Worm (Caenorhabditis elegans) whole organism, young adult: ENCODE measurements around the gene citk-1.

Source experiments
- B0019.2 ChIP-seq: fragments of 200-800 bp; sonication (Bioruptor generic); conservative IDR thresholded peaks from 2 replicates; pipeline ENCODE4 v1.3.6; 2022; ENCODE audit warnings: missing genetic modification reagents, missing genetic modification characterization, missing compliant biosample characterization
- B0261.1 ChIP-seq: sonication (generic microtip); optimal IDR thresholded peaks from 2 replicates; lab custom pipeline; 2016; ENCODE audit warnings: mild to moderate bottlenecking, missing genetic modification characterization, moderate library complexity, missing compliant biosample characterization
- B0336.3 ChIP-seq: fragments of 200-800 bp; sonication (Bioruptor generic); IDR thresholded peaks from 2 replicates; pipeline ENCODE4 v1.3.6; 2022; ENCODE audit warnings: missing genetic modification characterization, missing compliant biosample characterization
- D2030.7 ChIP-seq: fragments of 200-800 bp; sonication (Bioruptor generic); IDR thresholded peaks from 2 replicates; pipeline ENCODE4 v1.3.6; 2022; ENCODE audit warnings: missing genetic modification reagents, missing genetic modification characterization, missing compliant biosample characterization
- F33H1.4 ChIP-seq: fragments of 200-800 bp; sonication (Bioruptor generic); IDR thresholded peaks from 2 replicates; pipeline ENCODE4 v1.3.6; 2022; ENCODE audit warnings: missing genetic modification reagents, missing genetic modification characterization, missing compliant biosample characterization
- F49E8.2 ChIP-seq: sonication (generic microtip); optimal IDR thresholded peaks from 3 replicates; lab custom pipeline; 2017; ENCODE audit warnings: missing genetic modification characterization, mild to moderate bottlenecking, missing compliant biosample characterization, antibody characterized with exemption, moderate library complexity; ENCODE audit not compliant: insufficient read depth
- F52B5.7 ChIP-seq: sonication (generic microtip); optimal IDR thresholded peaks from 2 replicates; lab custom pipeline; 2016; ENCODE audit warnings: mild to moderate bottlenecking, missing genetic modification characterization, missing compliant biosample characterization
- Y79H2A.3 ChIP-seq: fragments of 200-800 bp; sonication (Bioruptor generic); conservative IDR thresholded peaks from 2 replicates; pipeline ENCODE4 v1.3.6; 2022; ENCODE audit warnings: missing genetic modification reagents, missing genetic modification characterization, missing compliant biosample characterization
- akir-1 ChIP-seq: fragments of 200-800 bp; sonication (Bioruptor generic); optimal IDR thresholded peaks from 2 replicates; lab custom pipeline; 2018; ENCODE audit warnings: mild to moderate bottlenecking, missing genetic modification characterization, moderate library complexity, missing compliant biosample characterization
- atf-7 ChIP-seq: sonication (generic microtip); optimal IDR thresholded peaks from 2 replicates; lab custom pipeline; 2017; ENCODE audit warnings: mild to moderate bottlenecking, missing genetic modification characterization, missing compliant biosample characterization
- attf-6 ChIP-seq: fragments of 200-800 bp; sonication (Bioruptor generic); IDR thresholded peaks from 2 replicates; pipeline ENCODE4 v1.3.6; 2022; ENCODE audit warnings: missing genetic modification reagents, missing genetic modification characterization, missing compliant biosample characterization
- bed-2 ChIP-seq: fragments of 200-800 bp; sonication (Bioruptor generic); IDR thresholded peaks from 2 replicates; pipeline ENCODE4 v1.3.6; 2022; ENCODE audit warnings: missing genetic modification reagents, missing genetic modification characterization, missing compliant biosample characterization
- cebp-1 ChIP-seq, 2 experiments: fragments of 200-800 bp in 1 of 2; sonication (Bioruptor generic) in 1 of 2; sonication (generic microtip) in 1 of 2; IDR thresholded peaks in 1 of 2; optimal IDR thresholded peaks in 1 of 2; 2 replicates each; pipeline versions ENCODE4 v1.3.6 to Lab custom; 2017 to 2022; ENCODE audit warnings: missing compliant biosample characterization in 2 of 2, missing genetic modification characterization in 2 of 2, mild to moderate bottlenecking in 1 of 2, missing genetic modification reagents in 1 of 2, moderate library complexity in 1 of 2
- ceh-79 ChIP-seq: sonication (generic microtip); optimal IDR thresholded peaks from 2 replicates; lab custom pipeline; 2017; ENCODE audit warnings: mild to moderate bottlenecking, missing genetic modification characterization, missing compliant biosample characterization
- ceh-91 ChIP-seq: fragments of 200-800 bp; sonication (Bioruptor generic); IDR thresholded peaks from 2 replicates; pipeline ENCODE4 v1.3.6; 2022; ENCODE audit warnings: missing genetic modification reagents, missing genetic modification characterization, missing compliant biosample characterization
- egl-44 ChIP-seq: fragments of 200-800 bp; sonication (Bioruptor generic); IDR thresholded peaks from 2 replicates; pipeline ENCODE4 v1.3.6; 2022; ENCODE audit warnings: missing genetic modification reagents, missing genetic modification characterization, missing compliant biosample characterization
- egrh-3 ChIP-seq: fragments of 200-800 bp; sonication (Bioruptor generic); IDR thresholded peaks from 2 replicates; pipeline ENCODE4 v1.3.6; 2022; ENCODE audit warnings: missing genetic modification reagents, missing genetic modification characterization, missing compliant biosample characterization
- hlh-12 ChIP-seq: sonication (generic microtip); optimal IDR thresholded peaks from 2 replicates; lab custom pipeline; 2016; ENCODE audit warnings: missing genetic modification characterization, missing compliant biosample characterization
- hlh-26 ChIP-seq: fragments of 200-800 bp; sonication (Bioruptor generic); conservative IDR thresholded peaks from 2 replicates; pipeline ENCODE4 v1.3.6; 2022; ENCODE audit warnings: missing genetic modification reagents, missing genetic modification characterization, missing compliant biosample characterization
- hmg-1.2 ChIP-seq: fragments of 200-800 bp; sonication (Bioruptor generic); IDR thresholded peaks from 2 replicates; pipeline ENCODE4 v1.3.6; 2022; ENCODE audit warnings: missing genetic modification reagents, missing genetic modification characterization, missing compliant biosample characterization
- hmg-20 ChIP-seq: fragments of 200-800 bp; sonication (Bioruptor generic); IDR thresholded peaks from 2 replicates; pipeline ENCODE4 v1.3.6; 2022; ENCODE audit warnings: missing genetic modification reagents, missing genetic modification characterization, missing compliant biosample characterization
- lin-26 ChIP-seq: fragments of 200-800 bp; sonication (Bioruptor generic); IDR thresholded peaks from 2 replicates; pipeline ENCODE4 v1.3.6; 2022; ENCODE audit warnings: missing genetic modification reagents, missing genetic modification characterization, missing compliant biosample characterization
- lin-35 ChIP-seq, 3 experiments: fragments of 150-350 bp in 2 of 3; sonication (generic microtip) in 1 of 3; optimal IDR thresholded peaks; 2 replicates each; lab custom pipeline; 2014 to 2018; ENCODE audit warnings: missing biosample characterization in 3 of 3, missing genetic modification characterization in 3 of 3, missing genetic modification reagents in 3 of 3
- lsy-27 ChIP-seq: sonication (generic microtip); optimal IDR thresholded peaks from 2 replicates; lab custom pipeline; 2017; ENCODE audit warnings: missing genetic modification characterization, mild to moderate bottlenecking, missing compliant biosample characterization, antibody characterized with exemption, missing genotype, borderline replicate concordance; ENCODE audit not compliant: insufficient read depth
- madf-6 ChIP-seq: fragments of 200-800 bp; sonication (Bioruptor generic); IDR thresholded peaks from 2 replicates; pipeline ENCODE4 v1.3.6; 2022; ENCODE audit warnings: missing genetic modification reagents, missing genetic modification characterization, missing compliant biosample characterization
- madf-8 ChIP-seq: fragments of 200-800 bp; sonication (Bioruptor generic); conservative IDR thresholded peaks from 2 replicates; pipeline ENCODE4 v1.3.6; 2022; ENCODE audit warnings: missing genetic modification reagents, missing genetic modification characterization, missing compliant biosample characterization
- mcd-1 ChIP-seq: fragments of 200-800 bp; sonication (Bioruptor generic); IDR thresholded peaks from 2 replicates; pipeline ENCODE4 v1.3.6; 2022; ENCODE audit warnings: missing genetic modification reagents, missing genetic modification characterization, missing compliant biosample characterization
- pbrm-1 ChIP-seq: fragments of 200-800 bp; sonication (Bioruptor generic); IDR thresholded peaks from 2 replicates; pipeline ENCODE4 v1.3.6; 2022; ENCODE audit warnings: missing genetic modification reagents, missing genetic modification characterization, missing compliant biosample characterization
- pha-4 ChIP-seq: fragments of 150-350 bp; sonication (generic microtip); optimal IDR thresholded peaks from 2 replicates; lab custom pipeline; 2014; ENCODE audit warnings: missing biosample characterization, missing genetic modification reagents, missing genetic modification characterization
- rcor-1 ChIP-seq: fragments of 200-800 bp; sonication (Bioruptor generic); IDR thresholded peaks from 2 replicates; pipeline ENCODE4 v1.3.6; 2022; ENCODE audit warnings: missing genetic modification reagents, missing genetic modification characterization, missing compliant biosample characterization
- snpc-1.1 ChIP-seq: sonication (generic microtip); optimal IDR thresholded peaks from 2 replicates; lab custom pipeline; 2017; ENCODE audit warnings: missing genetic modification characterization, mild to moderate bottlenecking, missing compliant biosample characterization, antibody characterized with exemption, moderate library complexity, missing genotype, missing genetic modification reagents; ENCODE audit not compliant: insufficient read depth
- snpc-3.4 ChIP-seq: sonication (generic microtip); optimal IDR thresholded peaks from 2 replicates; lab custom pipeline; 2017; ENCODE audit warnings: missing genetic modification characterization, mild to moderate bottlenecking, missing compliant biosample characterization, antibody characterized with exemption, moderate library complexity, missing genotype, missing genetic modification reagents
- snpc-4 ChIP-seq, 5 experiments: fragments of 150-350 bp in 1 of 5; sonication (generic microtip) in 4 of 5; optimal IDR thresholded peaks; 2 replicates each; lab custom pipeline; 2014 to 2018; ENCODE audit warnings: missing genetic modification characterization in 5 of 5, missing biosample characterization in 3 of 5, antibody characterized with exemption in 2 of 5, mild to moderate bottlenecking in 2 of 5, missing compliant biosample characterization in 2 of 5, missing genotype in 2 of 5, moderate library complexity in 2 of 5, missing genetic modification reagents in 1 of 5
- unc-62 ChIP-seq: fragments of 150-350 bp; optimal IDR thresholded peaks from 2 replicates; lab custom pipeline; 2014; ENCODE audit warnings: missing biosample characterization, missing genetic modification reagents, missing genetic modification characterization
- zfh-2 ChIP-seq: fragments of 200-800 bp; sonication (Bioruptor generic); conservative IDR thresholded peaks from 2 replicates; pipeline ENCODE4 v1.3.6; 2022; ENCODE audit warnings: missing genetic modification reagents, missing genetic modification characterization, missing compliant biosample characterization

Gene citk-1

ce11 chrII:13935907-13936306 is 27.2 kb downstream of the citk-1 start:
- TF ChIP-seq rcor-1 (GFP tag; lab: Robert Waterston, UW), result no peak
- TF ChIP-seq lin-26 (GFP tag; lab: Robert Waterston, UW), result no peak
- no peak for TF ChIP-seq lin-35 (GFP tag; optimal IDR thresholded peaks at IDR 0.05; lab: Kevin White, UChicago)
- TF ChIP-seq akir-1 (GFP tag; lab: Kevin White, UChicago), result no peak
- no peak for TF ChIP-seq hlh-12
- no peak for TF ChIP-seq snpc-1.1 (tag; lab: Kevin White, UChicago)
- no peak for TF ChIP-seq pha-4 (tag; lab: Kevin White, UChicago)
- no peak for TF ChIP-seq bed-2
- no peak for TF ChIP-seq mcd-1 (GFP tag; lab: Robert Waterston, UW)

ce11 chrII:13938290-13938689 is 29.6 kb downstream of the citk-1 start:
- peak; percentile 77 for TF ChIP-seq zfh-2 (GFP tag; lab: Robert Waterston, UW)
- TF ChIP-seq hlh-26 (GFP tag; lab: Robert Waterston, UW), result no peak
- peak; percentile 39; the same call in 1 of the 2 replicates for TF ChIP-seq egrh-3 (GFP tag; lab: Robert Waterston, UW)
- TF ChIP-seq snpc-4 (GFP tag; optimal IDR thresholded peaks at IDR 0.05; lab: Kevin White, UChicago), result no peak
- peak in 2 of 4 experiments; percentile 49 to 81 for TF ChIP-seq snpc-4 (tag; optimal IDR thresholded peaks at IDR 0.05; lab: Kevin White, UChicago)
- TF ChIP-seq, all 124 proteins: peak for 3

DNA sequence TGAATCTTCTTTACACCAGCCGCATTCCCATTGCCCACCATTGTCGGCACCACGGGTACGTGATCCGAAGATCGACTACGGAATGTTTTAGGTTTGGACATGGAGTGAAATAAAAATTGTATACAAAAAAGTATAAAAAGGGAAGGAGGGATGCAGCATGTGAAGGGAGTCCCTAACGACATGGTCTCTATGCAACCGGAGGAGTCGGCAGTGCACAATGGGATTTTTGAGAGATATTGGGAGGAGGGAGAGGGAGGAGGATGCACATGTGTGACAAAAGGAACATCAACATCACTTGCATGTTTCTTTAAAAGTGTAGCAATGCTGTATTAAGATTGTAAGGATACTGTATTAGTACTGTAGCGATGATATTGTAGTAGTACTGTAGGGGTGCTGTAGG is 30.8 kb downstream of the citk-1 start, which contains the start of gene W07G1.1:
Gene W07G1.1, minus strand, starts transcription at position 101 of the 400 bp plus-strand sequence.
- TF ChIP-seq atf-7 (tag; lab: Kevin White, UChicago) (no peak), unc-62 (no peak), B0261.1 (tag; lab: Kevin White, UChicago) (no peak), F52B5.7 (no peak), B0019.2 (no peak), B0336.3 (GFP tag; lab: Robert Waterston, UW) (no peak), ceh-91 (GFP tag; lab: Robert Waterston, UW) (no peak), lsy-27 (tag; lab: Kevin White, UChicago) (no peak), Y79H2A.3 (GFP tag; lab: Robert Waterston, UW) (no peak), ceh-79 (tag; lab: Kevin White, UChicago) (no peak), egl-44 (GFP tag; lab: Robert Waterston, UW) (no peak)
- TF ChIP-seq, all 124 proteins: peak for 0

- TF ChIP-seq ceh-91 (GFP tag; lab: Robert Waterston, UW) (no peak), cebp-1 (GFP tag; IDR thresholded peaks at IDR 0.05; lab: Robert Waterston, UW) (peak; percentile 47; the same call in 1 of the 2 replicates), cebp-1 (tag; optimal IDR thresholded peaks at IDR 0.05; lab: Kevin White, UChicago) (peak; percentile 88), zfh-2 (GFP tag; lab: Robert Waterston, UW) (0 out of 2 replicates have a peak, but pooled peaks have one; percentile 30), F49E8.2 (tag; lab: Kevin White, UChicago) (no peak), unc-62 (peak; percentile 48), hlh-12 (no peak)
Measured at ce11 chrII:13945527-13945926, 36.8 kb downstream of the citk-1 start.

DNA sequence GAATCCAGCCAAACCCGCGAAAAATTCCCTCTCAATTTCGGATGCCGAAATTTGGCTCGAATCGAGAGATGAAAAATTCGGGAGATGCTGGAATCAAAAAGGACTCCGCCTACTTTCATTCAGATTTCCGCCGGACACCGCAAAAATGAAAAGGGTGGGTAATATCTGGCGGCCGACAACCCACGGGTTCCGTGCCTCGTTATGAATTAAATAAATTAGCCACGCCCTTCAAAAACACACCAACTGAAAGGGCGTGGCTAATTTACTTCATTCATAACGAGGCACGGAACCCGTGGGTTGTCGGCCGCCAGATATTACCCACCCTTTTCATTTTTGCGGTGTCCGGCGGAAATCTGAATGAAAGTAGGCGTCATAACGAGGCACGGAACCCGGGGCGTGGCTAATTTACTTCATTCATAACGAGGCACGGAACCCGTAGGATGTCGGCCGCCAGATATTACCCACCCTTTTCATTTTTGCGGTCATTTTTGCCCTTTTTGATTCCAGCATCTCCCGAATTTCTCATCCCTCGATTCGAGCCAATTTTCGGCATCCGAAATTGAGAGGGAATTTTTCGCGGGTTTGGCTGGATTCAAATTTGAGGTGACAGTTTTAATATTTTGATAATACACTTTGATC is 37.9 kb downstream of the citk-1 start:
- 0 out of 2 replicates have a peak, but pooled peaks have one; percentile 10 for TF ChIP-seq lin-26 (GFP tag; lab: Robert Waterston, UW)
- peak; percentile 20 for TF ChIP-seq snpc-3.4
- TF ChIP-seq snpc-4 (GFP tag; optimal IDR thresholded peaks at IDR 0.05; lab: Kevin White, UChicago), result peak; percentile 86
- TF ChIP-seq snpc-4 (tag; optimal IDR thresholded peaks at IDR 0.05; lab: Kevin White, UChicago), result peak; percentile 10 to 95 (median 86)
- TF ChIP-seq madf-6 (GFP tag; lab: Robert Waterston, UW), result peak; percentile 77
- peak; percentile 87 for TF ChIP-seq snpc-1.1 (tag; lab: Kevin White, UChicago)
- TF ChIP-seq hmg-1.2 (GFP tag; lab: Robert Waterston, UW), result 0 out of 2 replicates have a peak, but pooled peaks have one; percentile 4
- peak; percentile 68 for TF ChIP-seq D2030.7 (GFP tag; lab: Robert Waterston, UW)
- peak; percentile 11; the same call in 1 of the 2 replicates for TF ChIP-seq madf-8 (GFP tag; lab: Robert Waterston, UW)
- peak; percentile 88 for TF ChIP-seq attf-6 (GFP tag; lab: Robert Waterston, UW)
- TF ChIP-seq rcor-1 (GFP tag; lab: Robert Waterston, UW), result peak; percentile 58
- TF ChIP-seq mcd-1 (GFP tag; lab: Robert Waterston, UW), result peak; percentile 47; the same call in 1 of the 2 replicates
- TF ChIP-seq hmg-20 (GFP tag; lab: Robert Waterston, UW), result 0 out of 2 replicates have a peak, but pooled peaks have one; percentile 27
- TF ChIP-seq pbrm-1 (GFP tag; lab: Robert Waterston, UW), result peak; percentile 84
- TF ChIP-seq F33H1.4 (GFP tag; lab: Robert Waterston, UW), result 0 out of 2 replicates have a peak, but pooled peaks have one; percentile 12
